ENCODE assay signal across 2 fruit fly cellular contexts in genomic region chr3L:7560580-7560979, dm6.
A peak's percentile ranks its signal among the peaks of the same experiment; 100 is the strongest.
TF ChIP-seq lines count a peak whose summit lies in the region.

No protein-coding gene starts in this region.

- TF ChIP-seq CTCF in S2 (optimal IDR thresholded peaks at IDR 0.05; lab: Kevin White, UChicago), result peak; percentile 73 to 80
- TF ChIP-seq CTCF in whole organism, embryonic (GFP tag; optimal IDR thresholded peaks at IDR 0.05; lab: Kevin White, UChicago), result peak; percentile 74

TF ChIP-seq in whole organism, embryonic, 481 proteins besides CTCF, POLR2A, EP300 and RAD21:
- TF ChIP-seq psq (GFP tag; optimal IDR thresholded peaks at IDR 0.05; lab: Kevin White, UChicago) (no peak), wor (GFP tag; IDR thresholded peaks at IDR 0.05; lab: Robert Waterston, UW) (no peak), Atf-2 (GFP tag; optimal IDR thresholded peaks at IDR 0.05; lab: Kevin White, UChicago) (no peak), gcm (GFP tag; optimal IDR thresholded peaks at IDR 0.05; lab: Kevin White, UChicago) (no peak), H15 (GFP tag; IDR thresholded peaks at IDR 0.05; lab: Robert Waterston, UW) (no peak), CG31441 (GFP tag; IDR thresholded peaks at IDR 0.05; lab: Robert Waterston, UW) (no peak), CG15269 (tag; optimal IDR thresholded peaks at IDR 0.05; lab: Kevin White, UChicago) (no peak), CG18011 (GFP tag; optimal IDR thresholded peaks at IDR 0.05; lab: Kevin White, UChicago) (no peak), CG7271 (tag; optimal IDR thresholded peaks at IDR 0.05; lab: Kevin White, UChicago) (no peak), Atf6 (GFP tag; IDR thresholded peaks at IDR 0.05; lab: Robert Waterston, UW) (no peak), lab (GFP tag; optimal IDR thresholded peaks at IDR 0.05; lab: Kevin White, UChicago) (no peak), pfk (GFP tag; optimal IDR thresholded peaks at IDR 0.05; lab: Kevin White, UChicago) (no peak), cg (GFP tag; optimal IDR thresholded peaks at IDR 0.05; lab: Kevin White, UChicago) (no peak), NfI (GFP tag; optimal IDR thresholded peaks at IDR 0.05; lab: Kevin White, UChicago) (no peak), CG10267 (tag; optimal IDR thresholded peaks at IDR 0.05; lab: Kevin White, UChicago) (no peak), CG31365 (tag; optimal IDR thresholded peaks at IDR 0.05; lab: Kevin White, UChicago) (no peak)
